Fruit fly (Drosophila melanogaster): Measurements from ENCODE around the gene Vps60.
A peak's percentile ranks its signal among the peaks of the same experiment; 100 is the strongest.

The Vps60 gene

dm6 chr3L:17659268-17659589 lies 37.8 kb upstream of the Vps60 start (continued):
- TF ChIP-seq Abd-B (GFP tag; optimal IDR thresholded peaks at IDR 0.05) = no peak
- TF ChIP-seq twi (tag; optimal IDR thresholded peaks at IDR 0.05) = no peak
- TF ChIP-seq salm (tag; optimal IDR thresholded peaks at IDR 0.05) = no peak
- TF ChIP-seq pum (GFP tag; optimal IDR thresholded peaks at IDR 0.05) = no peak
- TF ChIP-seq CG2712 (tag; optimal IDR thresholded peaks at IDR 0.05) = no peak
- TF ChIP-seq vvl (GFP tag; IDR thresholded peaks at IDR 0.05) = 0 out of 2 replicates have a peak, but pooled peaks have one; percentile 31
- peak; percentile 38; the same call in 1 of the 2 replicates for TF ChIP-seq Rfx (GFP tag; IDR thresholded peaks at IDR 0.05)
- peak; percentile 11 for TF ChIP-seq org-1 (GFP tag; optimal IDR thresholded peaks at IDR 0.05)
- no peak for TF ChIP-seq NC2β (GFP tag; optimal IDR thresholded peaks at IDR 0.05)
- no peak for TF ChIP-seq CG10147 (GFP tag; optimal IDR thresholded peaks at IDR 0.05)
- TF ChIP-seq sens (GFP tag) = no peak
- TF ChIP-seq CG10543 (GFP tag; optimal IDR thresholded peaks at IDR 0.05) = peak; percentile 75
- no peak for TF ChIP-seq hkb (optimal IDR thresholded peaks at IDR 0.05)
- 0 out of 2 replicates have a peak, but pooled peaks have one; percentile 37 for TF ChIP-seq hkb (GFP tag; IDR thresholded peaks at IDR 0.05)
- no peak for TF ChIP-seq slou (GFP tag; optimal IDR thresholded peaks at IDR 0.05)
- no peak for TF ChIP-seq MESR4 (GFP tag; optimal IDR thresholded peaks at IDR 0.05)
- no peak for TF ChIP-seq bbx (GFP tag; IDR thresholded peaks at IDR 0.05; ENCODE audit: partially characterized antibody)
- no peak for TF ChIP-seq zfh1 (GFP tag; IDR thresholded peaks at IDR 0.05)
- TF ChIP-seq toy (GFP tag; IDR thresholded peaks at IDR 0.05) = no peak
- no peak for TF ChIP-seq CG17385 (GFP tag; optimal IDR thresholded peaks at IDR 0.05)
- no peak for TF ChIP-seq Hsf (GFP tag; optimal IDR thresholded peaks at IDR 0.05)
- TF ChIP-seq CG5180 (GFP tag; optimal IDR thresholded peaks at IDR 0.05) = no peak
- TF ChIP-seq nerfin-1 (tag; optimal IDR thresholded peaks at IDR 0.05) = no peak
- no peak for TF ChIP-seq Myb (GFP tag; optimal IDR thresholded peaks at IDR 0.05)
- peak; percentile 36 for TF ChIP-seq Side (GFP tag; optimal IDR thresholded peaks at IDR 0.05)
- TF ChIP-seq shn (GFP tag; optimal IDR thresholded peaks at IDR 0.05) = no peak
- no peak for TF ChIP-seq sens-2 (GFP tag; IDR thresholded peaks at IDR 0.05)
- peak; percentile 48 for TF ChIP-seq CG12071 (GFP tag; optimal IDR thresholded peaks at IDR 0.05)
- TF ChIP-seq D (optimal IDR thresholded peaks at IDR 0.05) = no peak
- TF ChIP-seq D (GFP tag; optimal IDR thresholded peaks at IDR 0.05) = no peak
- no peak for TF ChIP-seq mam (GFP tag; optimal IDR thresholded peaks at IDR 0.05)
- TF ChIP-seq maf-S (GFP tag; optimal IDR thresholded peaks at IDR 0.05) = no peak
- peak; percentile 65 for TF ChIP-seq Hey (tag; optimal IDR thresholded peaks at IDR 0.05)
- TF ChIP-seq Taf1 (GFP tag; IDR thresholded peaks at IDR 0.05) = no peak
- no peak for TF ChIP-seq grau (tag; optimal IDR thresholded peaks at IDR 0.05)
- peak; percentile 58 for TF ChIP-seq CG2120 (GFP tag; optimal IDR thresholded peaks at IDR 0.05)
- TF ChIP-seq HLH4C (GFP tag; IDR thresholded peaks at IDR 0.05; ENCODE audit: partially characterized antibody) = no peak
- TF ChIP-seq vnd (GFP tag; IDR thresholded peaks at IDR 0.05; ENCODE audit: partially characterized antibody) = no peak
- no peak for TF ChIP-seq Ets65A (GFP tag)
- no peak for TF ChIP-seq sim (GFP tag; IDR thresholded peaks at IDR 0.05)
- no peak for TF ChIP-seq Deaf1 (tag; optimal IDR thresholded peaks at IDR 0.05)
- TF ChIP-seq jing (GFP tag; optimal IDR thresholded peaks at IDR 0.05) = no peak
- TF ChIP-seq PHDP (tag; optimal IDR thresholded peaks at IDR 0.05) = peak; percentile 40
- TF ChIP-seq row (GFP tag; IDR thresholded peaks at IDR 0.05) = no peak
- no peak for TF ChIP-seq NfI (GFP tag; optimal IDR thresholded peaks at IDR 0.05)
- TF ChIP-seq Lim3 (GFP tag; IDR thresholded peaks at IDR 0.05) = no peak
- no peak for TF ChIP-seq CG1603 (tag; optimal IDR thresholded peaks at IDR 0.05)
- TF ChIP-seq CG6654 (GFP tag; optimal IDR thresholded peaks at IDR 0.05) = no peak
- peak; percentile 60 for TF ChIP-seq gro (GFP tag; optimal IDR thresholded peaks at IDR 0.05)
- TF ChIP-seq tap (tag; optimal IDR thresholded peaks at IDR 0.05) = no peak
- TF ChIP-seq CG7271 (tag; optimal IDR thresholded peaks at IDR 0.05) = no peak
- peak; percentile 93 for TF ChIP-seq Med (GFP tag)
- no peak; the same call in 2 of the 3 replicates for TF ChIP-seq ci (GFP tag; IDR thresholded peaks at IDR 0.05)

Measured in whole organism, embryonic.